Worm (Caenorhabditis elegans) whole organism, young adult: ENCODE measurements around the gene B0416.10.
A peak's percentile ranks its signal among the peaks of the same experiment; 100 is the strongest.

Experiments used
- F10E7.11 ChIP-seq: sonication (generic microtip); optimal IDR thresholded peaks from 2 replicates; lab custom pipeline; 2017; ENCODE audit warnings: mild to moderate bottlenecking, missing genetic modification characterization, moderate library complexity, missing compliant biosample characterization
- F33H1.4 ChIP-seq: fragments of 200-800 bp; sonication (Bioruptor generic); IDR thresholded peaks from 2 replicates; pipeline ENCODE4 v1.3.6; 2022; ENCODE audit warnings: missing genetic modification reagents, missing genetic modification characterization, missing compliant biosample characterization
- F39B2.1 ChIP-seq: fragments of 200-800 bp; sonication (Bioruptor generic); IDR thresholded peaks from 2 replicates; pipeline ENCODE4 v1.3.6; 2022; ENCODE audit warnings: missing genetic modification reagents, missing genetic modification characterization, missing compliant biosample characterization
- F57C9.4 ChIP-seq: sonication (generic microtip); optimal IDR thresholded peaks from 2 replicates; lab custom pipeline; 2017; ENCODE audit warnings: mild to moderate bottlenecking, missing genetic modification characterization, missing compliant biosample characterization
- K11D2.4 ChIP-seq: fragments of 200-800 bp; sonication (Bioruptor generic); IDR thresholded peaks from 2 replicates; pipeline ENCODE4 v1.3.6; 2022; ENCODE audit warnings: missing genetic modification reagents, missing genetic modification characterization, missing compliant biosample characterization
- K12H6.12 ChIP-seq: fragments of 200-800 bp; sonication (Bioruptor generic); optimal IDR thresholded peaks from 2 replicates; lab custom pipeline; 2018; ENCODE audit warnings: mild to moderate bottlenecking, missing genetic modification characterization, missing compliant biosample characterization
- Y53G8AR.9 ChIP-seq: fragments of 200-800 bp; sonication (Bioruptor generic); conservative IDR thresholded peaks from 2 replicates; pipeline ENCODE4 v1.3.6; 2022; ENCODE audit warnings: missing genetic modification reagents, missing genetic modification characterization, missing compliant biosample characterization
- Y67H2A.10 ChIP-seq: fragments of 200-800 bp; sonication (Bioruptor generic); conservative IDR thresholded peaks from 2 replicates; pipeline ENCODE4 v1.3.6; 2022; ENCODE audit warnings: missing genetic modification reagents, missing genetic modification characterization, missing compliant biosample characterization
- attf-3 ChIP-seq: fragments of 200-800 bp; sonication (Bioruptor generic); conservative IDR thresholded peaks from 2 replicates; pipeline ENCODE4 v1.3.6; 2022; ENCODE audit warnings: missing genetic modification reagents, missing genetic modification characterization, missing compliant biosample characterization
- attf-6 ChIP-seq: fragments of 200-800 bp; sonication (Bioruptor generic); IDR thresholded peaks from 2 replicates; pipeline ENCODE4 v1.3.6; 2022; ENCODE audit warnings: missing genetic modification reagents, missing genetic modification characterization, missing compliant biosample characterization
- bed-2 ChIP-seq: fragments of 200-800 bp; sonication (Bioruptor generic); IDR thresholded peaks from 2 replicates; pipeline ENCODE4 v1.3.6; 2022; ENCODE audit warnings: missing genetic modification reagents, missing genetic modification characterization, missing compliant biosample characterization
- cebp-1 ChIP-seq, 2 experiments: fragments of 200-800 bp in 1 of 2; sonication (Bioruptor generic) in 1 of 2; sonication (generic microtip) in 1 of 2; IDR thresholded peaks in 1 of 2; optimal IDR thresholded peaks in 1 of 2; 2 replicates each; pipeline versions ENCODE4 v1.3.6 to Lab custom; 2017 to 2022; ENCODE audit warnings: missing compliant biosample characterization in 2 of 2, missing genetic modification characterization in 2 of 2, mild to moderate bottlenecking in 1 of 2, missing genetic modification reagents in 1 of 2, moderate library complexity in 1 of 2
- ceh-27 ChIP-seq: fragments of 200-800 bp; sonication (Bioruptor generic); optimal IDR thresholded peaks from 2 replicates; lab custom pipeline; 2018; ENCODE audit warnings: mild to moderate bottlenecking, missing genetic modification characterization, moderate library complexity, missing compliant biosample characterization
- ceh-40 ChIP-seq: fragments of 200-800 bp; sonication (Bioruptor generic); IDR thresholded peaks from 2 replicates; pipeline ENCODE4 v1.3.6; 2022; ENCODE audit warnings: missing genetic modification characterization, missing compliant biosample characterization
- dox-1 ChIP-seq: fragments of 200-800 bp; sonication (Bioruptor generic); IDR thresholded peaks from 2 replicates; pipeline ENCODE4 v1.3.6; 2022; ENCODE audit warnings: missing genetic modification reagents, missing genetic modification characterization, missing compliant biosample characterization
- gei-17 ChIP-seq: fragments of 200-800 bp; sonication (Bioruptor generic); optimal IDR thresholded peaks from 2 replicates; lab custom pipeline; 2018; ENCODE audit warnings: mild to moderate bottlenecking, missing genetic modification characterization, missing compliant biosample characterization
- hmg-1.2 ChIP-seq: fragments of 200-800 bp; sonication (Bioruptor generic); IDR thresholded peaks from 2 replicates; pipeline ENCODE4 v1.3.6; 2022; ENCODE audit warnings: missing genetic modification reagents, missing genetic modification characterization, missing compliant biosample characterization
- hmg-20 ChIP-seq: fragments of 200-800 bp; sonication (Bioruptor generic); IDR thresholded peaks from 2 replicates; pipeline ENCODE4 v1.3.6; 2022; ENCODE audit warnings: missing genetic modification reagents, missing genetic modification characterization, missing compliant biosample characterization
- hrde-1 ChIP-seq: sonication (generic microtip); optimal IDR thresholded peaks from 2 replicates; lab custom pipeline; 2016; ENCODE audit warnings: missing genetic modification characterization, mild to moderate bottlenecking, missing compliant biosample characterization, moderate library complexity, missing genotype, missing genetic modification reagents, borderline replicate concordance
- lag-1 ChIP-seq: fragments of 200-800 bp; sonication (Bioruptor generic); IDR thresholded peaks from 2 replicates; pipeline ENCODE4 v1.3.6; 2022; ENCODE audit warnings: missing genetic modification reagents, missing genetic modification characterization, missing compliant biosample characterization
- lin-26 ChIP-seq: fragments of 200-800 bp; sonication (Bioruptor generic); IDR thresholded peaks from 2 replicates; pipeline ENCODE4 v1.3.6; 2022; ENCODE audit warnings: missing genetic modification reagents, missing genetic modification characterization, missing compliant biosample characterization
- lin-35 ChIP-seq, 3 experiments: fragments of 150-350 bp in 2 of 3; sonication (generic microtip) in 1 of 3; optimal IDR thresholded peaks; 2 replicates each; lab custom pipeline; 2014 to 2018; ENCODE audit warnings: missing biosample characterization in 3 of 3, missing genetic modification characterization in 3 of 3, missing genetic modification reagents in 3 of 3
- lsl-1 ChIP-seq: fragments of 200-800 bp; sonication (Bioruptor generic); optimal IDR thresholded peaks from 2 replicates; lab custom pipeline; 2018; ENCODE audit warnings: mild to moderate bottlenecking, missing genetic modification characterization, moderate library complexity, missing compliant biosample characterization
- nhr-80 ChIP-seq: sonication (generic microtip); optimal IDR thresholded peaks from 2 replicates; lab custom pipeline; 2016; ENCODE audit warnings: missing genetic modification characterization, missing compliant biosample characterization
- pbrm-1 ChIP-seq: fragments of 200-800 bp; sonication (Bioruptor generic); IDR thresholded peaks from 2 replicates; pipeline ENCODE4 v1.3.6; 2022; ENCODE audit warnings: missing genetic modification reagents, missing genetic modification characterization, missing compliant biosample characterization
- pha-4 ChIP-seq: fragments of 150-350 bp; sonication (generic microtip); optimal IDR thresholded peaks from 2 replicates; lab custom pipeline; 2014; ENCODE audit warnings: missing biosample characterization, missing genetic modification reagents, missing genetic modification characterization
- rec-8 ChIP-seq, 2 experiments: sonication (generic microtip); optimal IDR thresholded peaks; 2 replicates each; lab custom pipeline; 2016; ENCODE audit warnings: mild to moderate bottlenecking in 2 of 2, missing genetic modification characterization in 2 of 2, missing genetic modification reagents in 2 of 2, missing genotype in 2 of 2, missing biosample characterization in 1 of 2, missing compliant biosample characterization in 1 of 2, moderate library complexity in 1 of 2
- tbp1 ChIP-seq: fragments of 200-800 bp; sonication (Bioruptor generic); optimal IDR thresholded peaks from 2 replicates; lab custom pipeline; 2018; ENCODE audit warnings: mild to moderate bottlenecking, missing genetic modification characterization, missing compliant biosample characterization
- unc-62 ChIP-seq: fragments of 150-350 bp; optimal IDR thresholded peaks from 2 replicates; lab custom pipeline; 2014; ENCODE audit warnings: missing biosample characterization, missing genetic modification reagents, missing genetic modification characterization
- zfh-2 ChIP-seq: fragments of 200-800 bp; sonication (Bioruptor generic); conservative IDR thresholded peaks from 2 replicates; pipeline ENCODE4 v1.3.6; 2022; ENCODE audit warnings: missing genetic modification reagents, missing genetic modification characterization, missing compliant biosample characterization
- ztf-18 ChIP-seq: sonication (generic microtip); optimal IDR thresholded peaks from 2 replicates; lab custom pipeline; 2016; ENCODE audit warnings: missing genotype, mild to moderate bottlenecking, missing genetic modification characterization, missing compliant biosample characterization
- ztf-26 ChIP-seq: sonication (generic microtip); optimal IDR thresholded peaks from 2 replicates; lab custom pipeline; 2017; ENCODE audit warnings: missing genetic modification characterization, missing compliant biosample characterization
- ztf-28 ChIP-seq: fragments of 200-800 bp; sonication (Bioruptor generic); IDR thresholded peaks from 2 replicates; pipeline ENCODE4 v1.3.6; 2022; ENCODE audit warnings: missing genetic modification reagents, missing genetic modification characterization, missing compliant biosample characterization

The B0416.10 gene

ce11 chrX:9225273-9225672 lies 49.2 kb downstream of the B0416.10 start:
- TF ChIP-seq zfh-2 (GFP tag; lab: Robert Waterston, UW) (peak; percentile 78), lin-26 (GFP tag; lab: Robert Waterston, UW) (no peak), ceh-40 (GFP tag; lab: Robert Waterston, UW) (no peak), bed-2 (GFP tag; lab: Robert Waterston, UW) (no peak), cebp-1 (GFP tag; IDR thresholded peaks at IDR 0.05; lab: Robert Waterston, UW) (no peak), cebp-1 (tag; optimal IDR thresholded peaks at IDR 0.05; lab: Kevin White, UChicago) (peak; percentile 53), rec-8 (tag; optimal IDR thresholded peaks at IDR 0.05; lab: Kevin White, UChicago) (no peak), K11D2.4 (no peak), pbrm-1 (GFP tag; lab: Robert Waterston, UW) (peak; percentile 38; the same call in 1 of the 2 replicates), F57C9.4 (no peak), ztf-28 (GFP tag; lab: Robert Waterston, UW) (no peak), F10E7.11 (tag; lab: Kevin White, UChicago) (no peak), F33H1.4 (GFP tag; lab: Robert Waterston, UW) (no peak), ceh-27 (peak; percentile 41), ztf-26 (tag; lab: Kevin White, UChicago) (no peak), Y67H2A.10 (GFP tag; lab: Robert Waterston, UW) (no peak), gei-17 (GFP tag; lab: Kevin White, UChicago) (no peak), lag-1 (GFP tag; lab: Robert Waterston, UW) (no peak), lsl-1 (GFP tag; lab: Kevin White, UChicago) (no peak), ztf-18 (tag; lab: Kevin White, UChicago) (no peak), hmg-1.2 (GFP tag; lab: Robert Waterston, UW) (peak; percentile 89), nhr-80 (peak; percentile 86), dox-1 (GFP tag; lab: Robert Waterston, UW) (peak; percentile 68; the same call in 1 of the 2 replicates), hmg-20 (0 out of 2 replicates have a peak, but pooled peaks have one; percentile 18), hrde-1 (tag; lab: Kevin White, UChicago) (no peak), unc-62 (GFP tag; lab: Kevin White, UChicago) (no peak), Y53G8AR.9 (GFP tag; lab: Robert Waterston, UW) (0 out of 2 replicates have a peak, but pooled peaks have one; percentile 37), F39B2.1 (GFP tag; lab: Robert Waterston, UW) (no peak), tbp1 (GFP tag; lab: Kevin White, UChicago) (peak; percentile 13), attf-6 (GFP tag; lab: Robert Waterston, UW) (no peak), attf-3 (no peak), K12H6.12 (tag; lab: Kevin White, UChicago) (peak; percentile 6), pha-4 (tag; lab: Kevin White, UChicago) (no peak), lin-35 (GFP tag; optimal IDR thresholded peaks at IDR 0.05; lab: Kevin White, UChicago) (no peak)
